Worm (Caenorhabditis elegans) whole organism, L1 larva: ENCODE data around the gene T28A11.2.

Experiments used
- C04F5.9 ChIP-seq: sonication (generic microtip); optimal IDR thresholded peaks from 2 replicates; lab custom pipeline; 2016; ENCODE audit warnings: missing genetic modification characterization, missing compliant biosample characterization
- C34B4.2 ChIP-seq: sonication (generic microtip); optimal IDR thresholded peaks from 2 replicates; lab custom pipeline; 2017; ENCODE audit warnings: mild to moderate bottlenecking, missing genetic modification characterization, missing compliant biosample characterization
- F16B12.6 ChIP-seq: fragments of 150-350 bp; optimal IDR thresholded peaks from 2 replicates; lab custom pipeline; 2014; ENCODE audit warnings: missing biosample characterization, missing genetic modification characterization
- alr-1 ChIP-seq: fragments of 200-800 bp; sonication (Bioruptor generic); optimal IDR thresholded peaks from 2 replicates; lab custom pipeline; 2018; ENCODE audit warnings: borderline replicate concordance, mild to moderate bottlenecking, missing genetic modification characterization, missing compliant biosample characterization
- aly-2 ChIP-seq: fragments of 150-350 bp; optimal IDR thresholded peaks from 2 replicates; lab custom pipeline; 2014; ENCODE audit warnings: missing biosample characterization, missing genetic modification characterization
- ceh-82 ChIP-seq, 3 experiments: fragments of 150-350 bp in 1 of 3; sonication (generic microtip) in 2 of 3; optimal IDR thresholded peaks; 2 replicates each; lab custom pipeline; 2014 to 2017; ENCODE audit warnings: missing biosample characterization in 3 of 3, missing genetic modification characterization in 3 of 3
- ceh-88 ChIP-seq: fragments of 200-800 bp; sonication (Bioruptor generic); IDR thresholded peaks from 2 replicates; pipeline ENCODE4 v1.3.6; 2022; ENCODE audit warnings: missing genetic modification characterization, missing compliant biosample characterization
- dpl-1 ChIP-seq, 3 experiments: fragments of 150-350 bp in 2 of 3; sonication (generic microtip) in 1 of 3; optimal IDR thresholded peaks; 2 replicates each; lab custom pipeline; 2014 to 2017; ENCODE audit warnings: missing biosample characterization in 3 of 3, missing genetic modification characterization in 3 of 3, missing genetic modification reagents in 3 of 3
- dsc-1 ChIP-seq: sonication (generic microtip); optimal IDR thresholded peaks from 2 replicates; lab custom pipeline; 2016; ENCODE audit warnings: mild to moderate bottlenecking, missing genetic modification characterization, missing compliant biosample characterization
- efl-1 ChIP-seq, 4 experiments: fragments of 150-350 bp; optimal IDR thresholded peaks in 3 of 4; peaks in 1 of 4; 1 replicate in 1 of 4; 2 replicates in 3 of 4; lab custom pipeline; 2014; ENCODE audit warnings: missing biosample characterization in 2 of 4, missing genetic modification characterization in 2 of 4, missing genetic modification reagents in 2 of 4
- efl-3 ChIP-seq: fragments of 200-800 bp; sonication (Bioruptor generic); optimal IDR thresholded peaks from 2 replicates; lab custom pipeline; 2018; ENCODE audit warnings: mild to moderate bottlenecking, missing genetic modification characterization, missing compliant biosample characterization
- ets-5 ChIP-seq: fragments of 200-800 bp; sonication (Bioruptor generic); IDR thresholded peaks from 2 replicates; pipeline ENCODE4 v1.3.6; 2022; ENCODE audit warnings: missing genetic modification characterization, missing compliant biosample characterization
- fkh-8 ChIP-seq: sonication (generic microtip); optimal IDR thresholded peaks from 2 replicates; lab custom pipeline; 2016; ENCODE audit warnings: mild to moderate bottlenecking, missing genetic modification characterization, missing compliant biosample characterization
- fos-1 ChIP-seq: fragments of 150-350 bp; optimal IDR thresholded peaks from 2 replicates; lab custom pipeline; 2014; ENCODE audit warnings: missing biosample characterization, missing genetic modification characterization
- grh-1 ChIP-seq: fragments of 200-800 bp; sonication (Bioruptor generic); IDR thresholded peaks from 2 replicates; pipeline ENCODE4 v1.3.6; 2022; ENCODE audit warnings: missing genetic modification reagents, missing genetic modification characterization, missing compliant biosample characterization
- hlh-4 ChIP-seq: sonication (generic microtip); optimal IDR thresholded peaks from 2 replicates; lab custom pipeline; 2016; ENCODE audit warnings: mild to moderate bottlenecking, missing genetic modification characterization, missing compliant biosample characterization
- hpl-2 ChIP-seq: fragments of 150-350 bp; optimal IDR thresholded peaks from 2 replicates; lab custom pipeline; 2014; ENCODE audit warnings: missing biosample characterization, missing genetic modification reagents, missing genetic modification characterization
- lin-14 ChIP-seq: fragments of 200-800 bp; sonication (Bioruptor generic); optimal IDR thresholded peaks from 2 replicates; lab custom pipeline; 2018; ENCODE audit warnings: mild to moderate bottlenecking, missing genetic modification characterization, moderate library complexity, missing compliant biosample characterization
- lin-35 ChIP-seq, 2 experiments: fragments of 150-350 bp; optimal IDR thresholded peaks; 2 replicates each; lab custom pipeline; 2014; ENCODE audit warnings: missing biosample characterization in 2 of 2, missing genetic modification characterization in 2 of 2, missing genetic modification reagents in 2 of 2
- lir-3 ChIP-seq: sonication (generic microtip); optimal IDR thresholded peaks from 2 replicates; lab custom pipeline; 2016; ENCODE audit warnings: mild to moderate bottlenecking, missing genetic modification characterization, moderate library complexity, missing compliant biosample characterization; ENCODE audit not compliant: poor library complexity
- mab-9 ChIP-seq: fragments of 200-800 bp; sonication (Bioruptor generic); IDR thresholded peaks from 2 replicates; pipeline ENCODE4 v1.3.6; 2022; ENCODE audit warnings: missing genetic modification reagents, missing genetic modification characterization, missing compliant biosample characterization
- mdl-1 ChIP-seq, 2 experiments: fragments of 150-350 bp; optimal IDR thresholded peaks; 2 replicates each; lab custom pipeline; 2014 to 2017; ENCODE audit warnings: missing biosample characterization in 2 of 2, missing genetic modification characterization in 2 of 2, inconsistent platforms in 1 of 2
- nhr-11 ChIP-seq: fragments of 150-350 bp; optimal IDR thresholded peaks from 2 replicates; lab custom pipeline; 2014; ENCODE audit warnings: missing biosample characterization, missing genetic modification characterization
- nhr-12 ChIP-seq: sonication (generic microtip); optimal IDR thresholded peaks from 2 replicates; lab custom pipeline; 2017; ENCODE audit warnings: missing biosample characterization, missing genetic modification characterization
- nhr-19 ChIP-seq: fragments of 200-800 bp; sonication (Bioruptor generic); conservative IDR thresholded peaks from 2 replicates; pipeline ENCODE4 v1.3.6; 2022; ENCODE audit warnings: missing genetic modification characterization, missing compliant biosample characterization
- nhr-237 ChIP-seq: fragments of 150-350 bp; optimal IDR thresholded peaks from 2 replicates; lab custom pipeline; 2014; ENCODE audit warnings: missing biosample characterization, missing genetic modification characterization
- nhr-28 ChIP-seq: fragments of 150-350 bp; optimal IDR thresholded peaks from 2 replicates; lab custom pipeline; 2014; ENCODE audit warnings: missing biosample characterization, missing genetic modification characterization
- nhr-47 ChIP-seq: sonication (generic microtip); optimal IDR thresholded peaks from 2 replicates; lab custom pipeline; 2016; ENCODE audit warnings: mild to moderate bottlenecking, missing genetic modification characterization, moderate library complexity, missing compliant biosample characterization
- nhr-71 ChIP-seq: sonication (generic microtip); optimal IDR thresholded peaks from 2 replicates; lab custom pipeline; 2016; ENCODE audit warnings: mild to moderate bottlenecking, missing genetic modification characterization, moderate library complexity, missing compliant biosample characterization
- nhr-85 ChIP-seq: sonication (generic microtip); peaks from one replicate; lab custom pipeline; 2016; ENCODE audit warnings: missing genetic modification characterization, inconsistent platforms, missing compliant biosample characterization
- pag-3 ChIP-seq: sonication (generic microtip); optimal IDR thresholded peaks from 2 replicates; lab custom pipeline; 2017; ENCODE audit warnings: missing genetic modification characterization, mild to moderate bottlenecking, missing compliant biosample characterization, antibody characterized with exemption, borderline replicate concordance; ENCODE audit not compliant: insufficient read depth
- pax-3 ChIP-seq: fragments of 200-800 bp; sonication (Bioruptor generic); optimal IDR thresholded peaks from 2 replicates; lab custom pipeline; 2018; ENCODE audit warnings: mild to moderate bottlenecking, missing genetic modification characterization, moderate library complexity, missing compliant biosample characterization
- pqm-1 ChIP-seq: sonication (generic microtip); optimal IDR thresholded peaks from 3 replicates; lab custom pipeline; 2017; ENCODE audit warnings: missing biosample characterization, missing genetic modification characterization
- rnt-1 ChIP-seq: sonication (generic microtip); optimal IDR thresholded peaks from 2 replicates; lab custom pipeline; 2016; ENCODE audit warnings: mild to moderate bottlenecking, missing genetic modification characterization, moderate library complexity, missing compliant biosample characterization
- snpc-4 ChIP-seq: fragments of 150-350 bp; optimal IDR thresholded peaks from 2 replicates; lab custom pipeline; 2014; ENCODE audit warnings: missing biosample characterization, missing genetic modification characterization
- snu-23 ChIP-seq: sonication (generic microtip); optimal IDR thresholded peaks from 2 replicates; lab custom pipeline; 2016; ENCODE audit warnings: missing genetic modification characterization, missing compliant biosample characterization
- sox-4 ChIP-seq: sonication (generic microtip); optimal IDR thresholded peaks from 2 replicates; lab custom pipeline; 2016; ENCODE audit warnings: missing genetic modification characterization, missing compliant biosample characterization
- sptf-1 ChIP-seq: fragments of 150-350 bp; optimal IDR thresholded peaks from 2 replicates; lab custom pipeline; 2014; ENCODE audit warnings: missing biosample characterization, missing genetic modification characterization
- vab-15 ChIP-seq: sonication (generic microtip); optimal IDR thresholded peaks from 2 replicates; lab custom pipeline; 2017; ENCODE audit warnings: missing genotype, mild to moderate bottlenecking, missing genetic modification characterization, missing compliant biosample characterization
- zag-1 ChIP-seq: fragments of 150-350 bp; optimal IDR thresholded peaks from 2 replicates; lab custom pipeline; 2014; ENCODE audit warnings: missing biosample characterization, missing genetic modification characterization
- ztf-11 ChIP-seq, 2 experiments: sonication (generic microtip); optimal IDR thresholded peaks; 2 replicates each; lab custom pipeline; 2016 to 2017; ENCODE audit warnings: missing genetic modification characterization in 2 of 2, missing biosample characterization in 1 of 2, missing compliant biosample characterization in 1 of 2
- ztf-4 ChIP-seq: fragments of 150-350 bp; optimal IDR thresholded peaks from 2 replicates; lab custom pipeline; 2014; ENCODE audit warnings: missing biosample characterization, missing genetic modification characterization

T28A11.2 gene

DNA sequence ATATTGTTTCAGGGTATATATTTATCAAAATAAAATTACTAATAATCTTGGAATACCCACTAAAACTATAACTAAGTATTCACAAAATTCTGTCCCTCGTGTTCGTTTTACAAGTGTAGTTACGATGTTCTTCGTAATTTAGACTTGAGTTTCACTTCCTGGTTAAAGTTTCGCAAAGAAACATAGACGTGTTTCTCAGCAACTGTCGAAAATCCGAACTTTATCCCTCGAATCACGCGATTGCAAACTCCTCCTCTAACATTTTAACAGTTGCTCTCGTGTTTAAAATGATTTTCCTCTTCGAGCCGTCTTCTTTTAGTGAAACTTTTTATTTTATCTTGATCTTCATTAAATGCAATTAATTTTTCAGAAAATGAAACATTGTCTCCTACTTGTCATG, at the start of gene T28A11.2:
Gene T28A11.2 (plus strand): TSS at position 371 of the 400 bp plus-strand sequence.
- TF ChIP-seq fkh-8 (tag; lab: Kevin White, UChicago) (no peak), dsc-1 (tag; lab: Kevin White, UChicago) (no peak), pag-3 (tag; lab: Kevin White, UChicago) (no peak), lin-14 (GFP tag; lab: Kevin White, UChicago) (peak; percentile 42), ceh-88 (GFP tag; lab: Robert Waterston, UW) (no peak), dpl-1 (GFP tag; optimal IDR thresholded peaks at IDR 0.05; lab: Kevin White, UChicago) (no peak), snpc-4 (tag; lab: Kevin White, UChicago) (no peak), nhr-71 (tag; lab: Kevin White, UChicago) (peak; percentile 56), ztf-11 (tag; optimal IDR thresholded peaks at IDR 0.05; lab: Kevin White, UChicago) (no peak), nhr-237 (tag; lab: Kevin White, UChicago) (no peak), rnt-1 (peak; percentile 44), F16B12.6 (no peak), efl-1 (optimal IDR thresholded peaks at IDR 0.05; lab: Kevin White, UChicago) (no peak), efl-1 (GFP tag; optimal IDR thresholded peaks at IDR 0.05 in 1 of 2; lab: Kevin White, UChicago) (peak in 1 of 2 experiments; percentile 53), ceh-82 (tag; optimal IDR thresholded peaks at IDR 0.05; lab: Kevin White, UChicago) (no peak), hlh-4 (tag; lab: Kevin White, UChicago) (no peak), efl-3 (GFP tag; lab: Kevin White, UChicago) (no peak), nhr-19 (GFP tag; lab: Robert Waterston, UW) (peak; percentile 14; the same call in 1 of the 2 replicates), pax-3 (tag; lab: Kevin White, UChicago) (no peak), aly-2 (tag; lab: Kevin White, UChicago) (no peak), C34B4.2 (tag; lab: Kevin White, UChicago) (no peak), hpl-2 (GFP tag; lab: Kevin White, UChicago) (no peak), lin-35 (GFP tag; optimal IDR thresholded peaks at IDR 0.05; lab: Kevin White, UChicago) (no peak), ets-5 (GFP tag; lab: Robert Waterston, UW) (no peak), C04F5.9 (no peak), grh-1 (GFP tag; lab: Robert Waterston, UW) (no peak), ztf-4 (no peak), sox-4 (no peak)

- TF ChIP-seq fos-1: no peak
- no peak for TF ChIP-seq nhr-12
- no peak for TF ChIP-seq vab-15
- no peak for TF ChIP-seq alr-1
- no peak for TF ChIP-seq nhr-28 (tag; lab: Kevin White, UChicago)
- TF ChIP-seq aly-2 (tag; lab: Kevin White, UChicago): no peak
- TF ChIP-seq nhr-85 (tag; lab: Kevin White, UChicago): no peak
- TF ChIP-seq mdl-1 (tag; optimal IDR thresholded peaks at IDR 0.05; lab: Kevin White, UChicago): no peak
- TF ChIP-seq zag-1 (tag; lab: Kevin White, UChicago): no peak
- TF ChIP-seq hpl-2 (GFP tag; lab: Kevin White, UChicago): no peak
- TF ChIP-seq lir-3 (tag; lab: Kevin White, UChicago): no peak
- TF ChIP-seq pqm-1: no peak
- TF ChIP-seq sptf-1 (tag; lab: Kevin White, UChicago): no peak
- no peak for TF ChIP-seq lin-35 (GFP tag; optimal IDR thresholded peaks at IDR 0.05; lab: Kevin White, UChicago)
- TF ChIP-seq mab-9 (GFP tag; lab: Robert Waterston, UW): no peak
- TF ChIP-seq nhr-237 (tag; lab: Kevin White, UChicago): no peak
- TF ChIP-seq snu-23 (GFP tag; lab: Kevin White, UChicago): no peak
- no peak for TF ChIP-seq nhr-47 (tag; lab: Kevin White, UChicago)
- TF ChIP-seq nhr-11: no peak
These were observed 49.6 kb upstream of the T28A11.2 start, which contains the start of gene K08D9.10 for ce11 chrV:3230597-3230996. Gene K08D9.10 (plus strand): TSS chrV:3230897.
